Worm (Caenorhabditis elegans): Measurements from ENCODE around the gene frpr-14.

- no peak for TF ChIP-seq aly-2 (tag; optimal IDR thresholded peaks at IDR 0.05)
- TF ChIP-seq jun-1 (tag; optimal IDR thresholded peaks at IDR 0.05): no peak
- no peak for TF ChIP-seq mdl-1 (tag; optimal IDR thresholded peaks at IDR 0.05)
- no peak for TF ChIP-seq ztf-11 (tag; optimal IDR thresholded peaks at IDR 0.05)
- no peak for TF ChIP-seq nhr-237 (tag; optimal IDR thresholded peaks at IDR 0.05)
- TF ChIP-seq ama-1 (optimal IDR thresholded peaks at IDR 0.05): no peak
- TF ChIP-seq nhr-41 (GFP tag; IDR thresholded peaks at IDR 0.05): no peak
Observed at ce11 chrII:639467-639866, 11.3 kb upstream of the frpr-14 start, which contains the start of gene K07E8.6.

All from whole organism, L4 larva.